Worm (Caenorhabditis elegans): Measurements from ENCODE around the gene K06H6.5.

DNA sequence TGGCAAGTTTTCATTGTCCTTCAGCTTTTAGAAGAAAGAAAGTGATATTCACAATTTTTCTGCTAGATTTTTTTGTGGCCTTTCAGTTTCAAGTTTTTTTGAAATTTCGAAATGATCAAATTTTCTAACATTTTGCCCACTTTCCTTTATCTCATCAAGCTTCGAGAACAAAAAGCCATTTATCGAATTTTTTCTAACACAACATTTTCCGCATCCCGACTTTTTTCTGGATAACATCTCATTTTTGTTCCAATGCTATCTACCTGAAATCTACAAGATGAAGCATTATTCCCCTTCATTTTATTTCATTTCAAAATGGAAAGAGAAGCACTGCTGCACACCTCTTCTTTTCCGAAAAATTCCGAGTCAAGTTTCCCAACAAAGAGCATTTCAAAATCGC lies 16.8 kb downstream of the K06H6.5 start, which contains the start of gene ZK488.5:
- no peak for TF ChIP-seq lsy-2 (tag; optimal IDR thresholded peaks at IDR 0.05)
- TF ChIP-seq ztf-11 (tag; optimal IDR thresholded peaks at IDR 0.05) = no peak
- no peak for TF ChIP-seq snpc-4 (tag; optimal IDR thresholded peaks at IDR 0.05)
- no peak for TF ChIP-seq pha-4 (tag; optimal IDR thresholded peaks at IDR 0.05)
- no peak for TF ChIP-seq bed-3 (GFP tag; optimal IDR thresholded peaks at IDR 0.05)
- TF ChIP-seq mep-1 (tag; optimal IDR thresholded peaks at IDR 0.05) = no peak
- no peak for TF ChIP-seq nhr-237 (tag; optimal IDR thresholded peaks at IDR 0.05)
- TF ChIP-seq ces-1 (GFP tag; optimal IDR thresholded peaks at IDR 0.05) = no peak
- TF ChIP-seq nhr-12 (tag; optimal IDR thresholded peaks at IDR 0.05) = no peak
- TF ChIP-seq sptf-1 (tag; optimal IDR thresholded peaks at IDR 0.05) = no peak
- TF ChIP-seq lin-32 (GFP tag; optimal IDR thresholded peaks at IDR 0.05) = no peak
